Fruit fly (Drosophila melanogaster): ENCODE data around the gene mora.

DNA sequence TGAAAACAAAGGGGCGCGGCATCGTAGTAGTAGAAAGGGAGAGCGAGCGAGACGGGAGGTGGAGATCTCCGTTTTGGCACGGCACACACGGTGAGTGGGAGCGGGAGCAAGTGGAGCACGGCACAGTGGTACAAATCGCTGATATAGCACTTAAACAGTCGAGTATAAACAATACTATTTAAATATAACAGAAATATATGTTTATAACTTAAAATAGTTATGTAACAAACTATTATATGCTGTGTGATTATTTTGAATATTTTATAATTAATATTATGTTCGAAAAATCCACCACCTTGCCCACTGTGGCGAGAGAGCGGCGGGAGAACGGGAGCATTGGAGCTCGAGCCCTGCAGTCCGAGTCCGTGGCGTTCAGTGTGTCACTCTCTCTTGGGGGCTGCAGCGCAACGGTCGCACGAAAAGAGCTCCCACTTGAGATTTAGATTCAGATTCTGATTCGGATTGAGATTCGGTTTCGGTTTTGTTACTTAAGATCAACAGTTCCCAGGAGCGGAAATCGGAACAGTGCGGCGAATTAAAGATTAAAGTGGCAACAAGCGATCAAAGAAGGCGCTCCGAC lies 45.1 kb upstream of the mora start, which contains the start of gene Kal1:
- TF ChIP-seq CG14711 (tag; optimal IDR thresholded peaks at IDR 0.05) = peak; percentile 88
- peak; percentile 24 for TF ChIP-seq toe (GFP tag; optimal IDR thresholded peaks at IDR 0.05)
- peak; percentile 23 for TF ChIP-seq ovo (GFP tag; optimal IDR thresholded peaks at IDR 0.05)
- peak; percentile 45 for TF ChIP-seq CG1620 (GFP tag; optimal IDR thresholded peaks at IDR 0.05)
- TF ChIP-seq CG7045 (GFP tag; optimal IDR thresholded peaks at IDR 0.05) = peak; percentile 67
- TF ChIP-seq pad (GFP tag; optimal IDR thresholded peaks at IDR 0.05) = peak; percentile 85
